Worm (Caenorhabditis elegans) whole organism, young adult: Measurements from ENCODE around the gene nhr-35.

Experiments used
- akir-1 ChIP-seq: fragments of 200-800 bp; sonication (Bioruptor generic); optimal IDR thresholded peaks from 2 replicates; lab custom pipeline; 2018; ENCODE audit warnings: mild to moderate bottlenecking, missing genetic modification characterization, moderate library complexity, missing compliant biosample characterization
- dpff-1 ChIP-seq: sonication (generic microtip); optimal IDR thresholded peaks from 2 replicates; lab custom pipeline; 2017; ENCODE audit warnings: mild to moderate bottlenecking, missing genetic modification characterization, missing compliant biosample characterization
- ets-4 ChIP-seq: fragments of 200-800 bp; sonication (Bioruptor generic); optimal IDR thresholded peaks from 2 replicates; lab custom pipeline; 2018; ENCODE audit warnings: mild to moderate bottlenecking, missing genetic modification characterization, missing compliant biosample characterization
- fkh-3 ChIP-seq: sonication (generic microtip); optimal IDR thresholded peaks from 2 replicates; lab custom pipeline; 2016; ENCODE audit warnings: mild to moderate bottlenecking, missing genetic modification characterization, missing compliant biosample characterization
- lsy-27 ChIP-seq: sonication (generic microtip); optimal IDR thresholded peaks from 2 replicates; lab custom pipeline; 2017; ENCODE audit warnings: missing genetic modification characterization, mild to moderate bottlenecking, missing compliant biosample characterization, antibody characterized with exemption, missing genotype, borderline replicate concordance; ENCODE audit not compliant: insufficient read depth
- nfyb-1 ChIP-seq: fragments of 200-800 bp; sonication (Bioruptor generic); IDR thresholded peaks from 2 replicates; pipeline ENCODE4 v1.3.6; 2022; ENCODE audit warnings: missing genetic modification reagents, missing genetic modification characterization, missing compliant biosample characterization
- nhr-27 ChIP-seq: fragments of 200-800 bp; sonication (Bioruptor generic); optimal IDR thresholded peaks from 2 replicates; lab custom pipeline; 2018; ENCODE audit warnings: mild to moderate bottlenecking, missing genetic modification characterization, moderate library complexity, missing compliant biosample characterization
- pha-4 ChIP-seq: fragments of 150-350 bp; sonication (generic microtip); optimal IDR thresholded peaks from 2 replicates; lab custom pipeline; 2014; ENCODE audit warnings: missing biosample characterization, missing genetic modification reagents, missing genetic modification characterization
- repo-1 ChIP-seq: sonication (generic microtip); optimal IDR thresholded peaks from 2 replicates; lab custom pipeline; 2017; ENCODE audit warnings: mild to moderate bottlenecking, missing genetic modification characterization, missing compliant biosample characterization
- sea-2 ChIP-seq: fragments of 200-800 bp; sonication (Bioruptor generic); IDR thresholded peaks from 2 replicates; pipeline ENCODE4 v1.3.6; 2022; ENCODE audit warnings: missing genetic modification characterization, missing compliant biosample characterization
- snpc-1.3 ChIP-seq: sonication (generic microtip); optimal IDR thresholded peaks from 2 replicates; lab custom pipeline; 2017; ENCODE audit warnings: missing genetic modification characterization, mild to moderate bottlenecking, missing compliant biosample characterization, antibody characterized with exemption, moderate library complexity, missing genotype, missing genetic modification reagents; ENCODE audit not compliant: insufficient read depth
- snpc-3.4 ChIP-seq: sonication (generic microtip); optimal IDR thresholded peaks from 2 replicates; lab custom pipeline; 2017; ENCODE audit warnings: missing genetic modification characterization, mild to moderate bottlenecking, missing compliant biosample characterization, antibody characterized with exemption, moderate library complexity, missing genotype, missing genetic modification reagents

DNA sequence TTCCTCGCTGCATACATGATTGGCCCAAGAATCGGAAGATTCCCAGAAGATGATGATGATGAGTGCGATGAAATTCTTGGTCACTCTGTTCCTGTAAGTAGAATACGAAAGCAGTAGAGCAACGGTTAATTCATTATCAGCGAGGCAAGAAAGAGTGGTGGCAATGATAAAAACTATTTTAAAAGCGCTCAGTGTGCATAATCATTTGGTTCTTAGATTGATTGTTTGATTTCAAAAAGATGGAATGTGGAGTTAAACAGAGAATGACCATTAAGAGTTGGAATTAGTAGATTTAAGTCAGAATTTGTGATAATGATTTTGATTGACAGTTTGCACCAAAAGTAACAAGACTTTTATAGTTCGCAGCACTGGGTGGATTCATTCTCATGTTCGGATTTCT lies 34.6 kb downstream of the nhr-35 start:
- TF ChIP-seq nfyb-1 (GFP tag; lab: Robert Waterston, UW), result no peak
- TF ChIP-seq akir-1 (GFP tag; lab: Kevin White, UChicago), result no peak
- TF ChIP-seq dpff-1 (tag; lab: Kevin White, UChicago), result no peak
- peak; percentile 15 for TF ChIP-seq pha-4 (tag; lab: Kevin White, UChicago)
- TF ChIP-seq repo-1 (tag; lab: Kevin White, UChicago), result no peak
- no peak for TF ChIP-seq fkh-3
- TF ChIP-seq nhr-27 (tag; lab: Kevin White, UChicago), result no peak
- no peak for TF ChIP-seq snpc-1.3 (tag; lab: Kevin White, UChicago)
- TF ChIP-seq lsy-27 (tag; lab: Kevin White, UChicago), result no peak
- no peak for TF ChIP-seq ets-4 (GFP tag; lab: Kevin White, UChicago)
- TF ChIP-seq sea-2, result no peak
- no peak for TF ChIP-seq snpc-3.4
